Fruit fly (Drosophila melanogaster): Measurements from ENCODE around the gene Als2.

Gene Als2

DNA sequence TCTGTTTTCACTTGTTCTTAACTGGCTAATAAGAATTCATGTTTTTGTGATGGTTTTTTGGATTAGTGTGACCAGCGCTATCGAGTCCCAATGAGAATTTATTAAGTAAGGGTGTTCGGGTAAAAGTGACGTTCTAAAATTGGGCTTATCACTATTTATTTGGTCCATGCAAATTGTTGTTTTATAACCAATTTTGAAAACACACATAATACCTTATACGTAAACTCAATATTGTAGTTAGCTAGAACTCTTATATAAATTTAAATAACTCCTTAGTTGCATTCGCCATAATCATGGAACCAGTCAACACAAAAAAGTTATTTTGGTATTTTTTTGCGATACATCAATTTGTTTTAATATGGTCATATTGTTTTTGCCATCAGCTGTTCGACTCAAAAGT lies at the start of gene Als2, which contains the start of gene CG11248:
Gene Als2 (minus strand): TSS at position 69 of the 400 bp plus-strand sequence.
Gene CG11248 (plus strand): TSS at position 364 of the 400 bp plus-strand sequence.
- no peak; the same call in 2 of the 3 replicates for TF ChIP-seq CG8119 (GFP tag; IDR thresholded peaks at IDR 0.05)
- no peak for TF ChIP-seq CG16779 (tag; optimal IDR thresholded peaks at IDR 0.05)
- TF ChIP-seq dac (GFP tag; optimal IDR thresholded peaks at IDR 0.05): no peak
- TF ChIP-seq spab (GFP tag; optimal IDR thresholded peaks at IDR 0.05): no peak
- TF ChIP-seq CG34406 (GFP tag; optimal IDR thresholded peaks at IDR 0.05): peak; percentile 46
- peak; percentile 72 for TF ChIP-seq Ets96B (tag; optimal IDR thresholded peaks at IDR 0.05)
- no peak for TF ChIP-seq net (GFP tag; optimal IDR thresholded peaks at IDR 0.05)
- peak; percentile 16 for TF ChIP-seq CG7368 (GFP tag; optimal IDR thresholded peaks at IDR 0.05)
- peak; percentile 27 for TF ChIP-seq CG1621 (tag; optimal IDR thresholded peaks at IDR 0.05)
- no peak for TF ChIP-seq CG10669 (GFP tag; optimal IDR thresholded peaks at IDR 0.05)
- TF ChIP-seq ss (GFP tag; optimal IDR thresholded peaks at IDR 0.05): no peak
- peak; percentile 76 for TF ChIP-seq Sox15 (GFP tag; optimal IDR thresholded peaks at IDR 0.05)
- no peak for TF ChIP-seq CG9139 (GFP tag; optimal IDR thresholded peaks at IDR 0.05)
- peak; percentile 36 for TF ChIP-seq Lpt (GFP tag; optimal IDR thresholded peaks at IDR 0.05)
- TF ChIP-seq Eip93F (GFP tag; optimal IDR thresholded peaks at IDR 0.05): no peak
- no peak for TF ChIP-seq Smox (GFP tag; optimal IDR thresholded peaks at IDR 0.05)
- TF ChIP-seq Sox102F (GFP tag; optimal IDR thresholded peaks at IDR 0.05): no peak
- TF ChIP-seq achi (GFP tag; optimal IDR thresholded peaks at IDR 0.05): peak; percentile 64
- TF ChIP-seq esn (GFP tag; optimal IDR thresholded peaks at IDR 0.05): no peak
- no peak for TF ChIP-seq topi (GFP tag; optimal IDR thresholded peaks at IDR 0.05)
- no peak for TF ChIP-seq fkh (GFP tag; optimal IDR thresholded peaks at IDR 0.05)
- no peak for TF ChIP-seq OdsH (GFP tag; optimal IDR thresholded peaks at IDR 0.05)
- TF ChIP-seq salr (GFP tag; optimal IDR thresholded peaks at IDR 0.05): peak in 1 of 2 experiments; percentile 9
- peak; percentile 75 for TF ChIP-seq CG10631 (GFP tag; optimal IDR thresholded peaks at IDR 0.05)
- no peak for TF ChIP-seq CG6808 (GFP tag; optimal IDR thresholded peaks at IDR 0.05)
- TF ChIP-seq acj6 (GFP tag; optimal IDR thresholded peaks at IDR 0.05): peak; percentile 74
- no peak for TF ChIP-seq CG3032 (tag; optimal IDR thresholded peaks at IDR 0.05)
- peak; percentile 86 for TF ChIP-seq Hr39 (GFP tag; optimal IDR thresholded peaks at IDR 0.05)
- peak; percentile 78 for TF ChIP-seq Sox14 (GFP tag; optimal IDR thresholded peaks at IDR 0.05)
- TF ChIP-seq Hr38 (GFP tag; optimal IDR thresholded peaks at IDR 0.05): no peak
- TF ChIP-seq CG6163 (GFP tag; IDR thresholded peaks at IDR 0.05): peak; percentile 59; the same call in 2 of the 3 replicates
- peak; percentile 52 for TF ChIP-seq CG8632 (GFP tag; optimal IDR thresholded peaks at IDR 0.05)
- TF ChIP-seq CG8319 (GFP tag; optimal IDR thresholded peaks at IDR 0.05): peak; percentile 24
- TF ChIP-seq Blimp-1 (GFP tag; optimal IDR thresholded peaks at IDR 0.05): peak; percentile 33
- no peak for TF ChIP-seq CG6276 (GFP tag; optimal IDR thresholded peaks at IDR 0.05)
- no peak for TF ChIP-seq CG6854 (GFP tag; optimal IDR thresholded peaks at IDR 0.05)
- TF ChIP-seq pdm3 (GFP tag; optimal IDR thresholded peaks at IDR 0.05): no peak
- TF ChIP-seq CG6792 (GFP tag; optimal IDR thresholded peaks at IDR 0.05): peak; percentile 58
- TF ChIP-seq Ets21C (GFP tag; optimal IDR thresholded peaks at IDR 0.05): peak; percentile 77
- TF ChIP-seq CG11902 (GFP tag; optimal IDR thresholded peaks at IDR 0.05): peak; percentile 76
- peak; percentile 57 for TF ChIP-seq CG4318 (GFP tag; optimal IDR thresholded peaks at IDR 0.05)
- TF ChIP-seq eg (GFP tag; IDR thresholded peaks at IDR 0.05): peak; percentile 64; the same call in 2 of the 3 replicates
- TF ChIP-seq CG3919 (GFP tag; optimal IDR thresholded peaks at IDR 0.05): no peak
- TF ChIP-seq Hr4 (GFP tag; optimal IDR thresholded peaks at IDR 0.05): no peak
- peak; percentile 62 for TF ChIP-seq Gug (GFP tag; IDR thresholded peaks at IDR 0.05)
- peak; percentile 44 for TF ChIP-seq fd59A (GFP tag; optimal IDR thresholded peaks at IDR 0.05)
- no peak for TF ChIP-seq dsx (GFP tag; optimal IDR thresholded peaks at IDR 0.05; ENCODE audit: poor library complexity, severe bottlenecking)
- no peak for TF ChIP-seq vri (GFP tag; optimal IDR thresholded peaks at IDR 0.05)
- no peak for TF ChIP-seq Eip75B (GFP tag; optimal IDR thresholded peaks at IDR 0.05)
- TF ChIP-seq CG11762 (GFP tag; optimal IDR thresholded peaks at IDR 0.05; ENCODE audit: insufficient read depth): peak; percentile 56
- TF ChIP-seq fd85E (GFP tag; optimal IDR thresholded peaks at IDR 0.05): no peak
- peak; percentile 42; the same call in 1 of the 2 replicates for TF ChIP-seq CG11294 (GFP tag; IDR thresholded peaks at IDR 0.05)
